Worm (Caenorhabditis elegans): ENCODE measurements around the gene scb-1.

Gene scb-1

DNA sequence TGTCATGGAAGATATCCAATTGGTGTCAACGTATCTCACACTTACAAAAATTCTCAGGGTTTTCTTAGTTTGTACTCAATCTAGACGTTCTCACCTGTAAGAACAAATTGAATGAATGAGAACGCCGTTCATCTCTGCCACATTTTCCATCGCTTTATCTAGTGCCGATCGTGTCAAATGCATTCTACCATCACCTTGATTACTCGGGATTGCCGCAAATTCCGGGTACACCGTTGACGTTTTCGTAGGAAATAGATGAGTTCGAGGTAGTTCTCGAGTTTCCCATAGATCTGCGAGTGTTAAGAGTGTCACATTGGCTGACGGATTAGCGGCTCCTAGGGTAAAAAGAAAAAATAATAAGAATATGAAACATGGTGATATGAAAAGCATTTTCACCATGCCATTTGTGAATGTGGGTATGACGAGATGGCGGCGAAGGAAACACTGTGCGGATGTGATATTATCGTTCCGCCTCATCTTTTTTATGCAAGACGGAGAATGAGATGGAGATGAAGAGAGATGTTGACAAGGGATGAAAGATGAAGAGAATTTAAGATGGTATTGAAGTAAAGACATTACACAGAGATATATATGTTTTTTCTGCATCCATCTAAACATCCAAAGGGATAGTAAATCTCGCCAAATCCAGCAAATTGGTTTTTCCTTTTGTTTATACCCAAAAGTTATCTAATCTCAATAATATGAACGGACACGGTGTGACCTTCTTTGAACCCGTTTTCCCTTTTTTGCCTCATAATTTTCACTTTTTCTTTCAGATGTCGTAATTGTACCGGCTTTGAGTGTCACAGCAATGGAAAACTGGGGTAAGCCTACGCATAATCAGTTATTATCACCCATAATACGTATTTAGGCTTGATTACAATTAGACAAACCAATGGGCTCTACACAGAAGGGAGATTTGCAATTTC is 26.1 kb downstream of the scb-1 start, which contains the start of gene lact-8:
Gene lact-8 (minus strand): TSS at position 445 of the 929 bp plus-strand sequence.
- TF ChIP-seq hmg-4 (GFP tag; optimal IDR thresholded peaks at IDR 0.05) (no peak), aly-1 (tag; optimal IDR thresholded peaks at IDR 0.05) (no peak)

DNA sequence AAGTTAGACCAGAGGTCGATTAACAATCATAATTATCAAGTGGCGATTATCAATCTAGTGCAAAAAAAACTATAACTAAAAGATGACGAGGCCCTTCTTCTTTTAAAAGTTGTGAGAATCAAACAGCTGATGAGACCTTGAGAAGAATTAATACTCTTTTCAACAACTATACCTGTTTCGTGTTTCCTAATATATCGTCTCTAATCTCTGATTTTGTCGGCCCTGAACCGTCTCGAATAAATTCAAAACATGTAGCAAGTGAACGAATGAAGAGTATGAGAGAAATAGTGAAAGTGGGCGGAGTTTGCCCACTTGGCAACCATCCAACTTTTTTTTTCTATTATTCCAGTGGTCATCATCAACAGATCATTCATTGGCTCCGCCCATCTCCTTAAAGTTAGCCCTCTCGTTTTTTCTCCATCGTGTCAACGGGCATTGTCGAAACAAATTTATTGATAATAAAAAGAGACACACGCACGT is 31.9 kb downstream of the scb-1 start, which contains the start of gene Y42A5A.1:
Gene Y42A5A.1 (plus strand): TSS at position 430 of the 480 bp plus-strand sequence.
- TF ChIP-seq tbx-11 (GFP tag; IDR thresholded peaks at IDR 0.05): no peak
- TF ChIP-seq ceh-13 (GFP tag; optimal IDR thresholded peaks at IDR 0.05): no peak
- TF ChIP-seq hnd-1 (tag; optimal IDR thresholded peaks at IDR 0.05): no peak
- TF ChIP-seq F13C5.2 (tag; optimal IDR thresholded peaks at IDR 0.05): no peak
- TF ChIP-seq ets-7 (tag; optimal IDR thresholded peaks at IDR 0.05): no peak
- no peak for TF ChIP-seq scrt-1 (GFP tag; IDR thresholded peaks at IDR 0.05)
- no peak for TF ChIP-seq tbx-37 (GFP tag; conservative IDR thresholded peaks at IDR 0.05)
- no peak for TF ChIP-seq hmbx-1 (tag; optimal IDR thresholded peaks at IDR 0.05)
- TF ChIP-seq flt-1 (GFP tag; IDR thresholded peaks at IDR 0.05): no peak
- TF ChIP-seq B0310.2 (tag; optimal IDR thresholded peaks at IDR 0.05): no peak
- TF ChIP-seq ceh-36 (tag; optimal IDR thresholded peaks at IDR 0.05): no peak
- no peak for TF ChIP-seq aly-1 (tag; optimal IDR thresholded peaks at IDR 0.05)
- TF ChIP-seq sea-1 (GFP tag; conservative IDR thresholded peaks at IDR 0.05): no peak
- TF ChIP-seq ama-1 (optimal IDR thresholded peaks at IDR 0.05): no peak
- no peak for TF ChIP-seq hmg-4 (GFP tag; optimal IDR thresholded peaks at IDR 0.05)
- TF ChIP-seq tra-4 (tag; optimal IDR thresholded peaks at IDR 0.05): no peak
- no peak for TF ChIP-seq pes-1 (GFP tag; IDR thresholded peaks at IDR 0.05)

DNA sequence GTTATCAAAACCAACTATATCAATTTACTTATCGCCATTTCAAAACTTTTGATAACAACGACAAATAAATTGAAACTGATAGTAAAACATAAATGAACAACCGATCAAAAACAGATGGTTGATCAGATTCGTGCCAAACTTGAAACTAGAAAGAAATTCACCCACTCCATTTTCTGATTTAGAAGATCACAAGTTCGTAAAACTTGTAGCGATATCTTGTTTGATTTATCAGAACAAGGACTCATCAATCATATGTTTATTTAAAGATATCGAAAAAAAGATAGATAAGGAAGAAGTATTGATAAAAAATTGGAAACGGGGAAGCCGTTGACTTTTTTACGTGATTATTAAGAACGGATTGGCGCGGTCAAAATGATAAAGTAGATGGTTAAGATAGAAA is 32.4 kb downstream of the scb-1 start:
- TF ChIP-seq sea-1 (GFP tag; conservative IDR thresholded peaks at IDR 0.05): no peak
- TF ChIP-seq hmbx-1 (tag; optimal IDR thresholded peaks at IDR 0.05): no peak
- TF ChIP-seq hnd-1 (tag; optimal IDR thresholded peaks at IDR 0.05): no peak

ce11 chrV:11083691-11084090 is 35.8 kb downstream of the scb-1 start:
- TF ChIP-seq hmg-4 (GFP tag; optimal IDR thresholded peaks at IDR 0.05) (peak; percentile 22), pes-1 (GFP tag; IDR thresholded peaks at IDR 0.05) (no peak), F13C5.2 (tag; optimal IDR thresholded peaks at IDR 0.05) (peak; percentile 35)

ce11 chrV:11082964-11083363 is 36.5 kb downstream of the scb-1 start:
- TF ChIP-seq hmg-4 (GFP tag; optimal IDR thresholded peaks at IDR 0.05) (no peak), hnd-1 (tag; optimal IDR thresholded peaks at IDR 0.05) (no peak), aly-1 (tag; optimal IDR thresholded peaks at IDR 0.05) (no peak), flt-1 (GFP tag; IDR thresholded peaks at IDR 0.05) (no peak), ceh-13 (GFP tag; optimal IDR thresholded peaks at IDR 0.05) (no peak), tbx-37 (GFP tag; conservative IDR thresholded peaks at IDR 0.05) (no peak), ceh-36 (tag; optimal IDR thresholded peaks at IDR 0.05) (no peak), tra-4 (tag; optimal IDR thresholded peaks at IDR 0.05) (no peak), B0310.2 (tag; optimal IDR thresholded peaks at IDR 0.05) (no peak), scrt-1 (GFP tag; IDR thresholded peaks at IDR 0.05) (no peak)

DNA sequence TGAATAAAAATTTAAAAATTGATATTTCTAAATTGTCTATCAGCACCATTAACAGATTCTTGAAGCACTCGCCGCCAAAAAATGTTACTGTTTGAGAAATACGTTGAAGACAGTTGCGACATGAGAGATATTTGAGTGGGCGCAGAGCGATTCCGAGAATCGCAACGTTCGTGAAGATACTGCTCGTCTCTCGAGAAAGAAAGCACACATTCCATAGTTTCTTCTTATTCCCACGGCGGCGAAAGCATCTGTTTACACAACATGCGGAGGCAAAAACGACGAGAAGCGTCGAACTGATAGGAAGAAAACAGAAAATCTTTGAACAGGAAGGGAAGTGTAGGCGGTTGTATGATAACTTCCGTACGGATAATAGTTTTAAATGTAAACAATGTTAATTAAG is 37.0 kb downstream of the scb-1 start:
- no peak for TF ChIP-seq ceh-13 (GFP tag; optimal IDR thresholded peaks at IDR 0.05)
- no peak for TF ChIP-seq scrt-1 (GFP tag; IDR thresholded peaks at IDR 0.05)
- no peak for TF ChIP-seq F13C5.2 (tag; optimal IDR thresholded peaks at IDR 0.05)
- TF ChIP-seq flt-1 (GFP tag; IDR thresholded peaks at IDR 0.05): no peak
- no peak for TF ChIP-seq aly-1 (tag; optimal IDR thresholded peaks at IDR 0.05)
- no peak for TF ChIP-seq ama-1 (optimal IDR thresholded peaks at IDR 0.05)
- no peak for TF ChIP-seq B0310.2 (tag; optimal IDR thresholded peaks at IDR 0.05)
- TF ChIP-seq ceh-36 (tag; optimal IDR thresholded peaks at IDR 0.05): no peak
- no peak for TF ChIP-seq tbx-11 (GFP tag; IDR thresholded peaks at IDR 0.05)
- TF ChIP-seq hmbx-1 (tag; optimal IDR thresholded peaks at IDR 0.05): no peak
- no peak for TF ChIP-seq sea-1 (GFP tag; conservative IDR thresholded peaks at IDR 0.05)
- TF ChIP-seq ets-7 (tag; optimal IDR thresholded peaks at IDR 0.05): no peak
- TF ChIP-seq tra-4 (tag; optimal IDR thresholded peaks at IDR 0.05): no peak
- no peak for TF ChIP-seq pes-1 (GFP tag; IDR thresholded peaks at IDR 0.05)
- TF ChIP-seq hnd-1 (tag; optimal IDR thresholded peaks at IDR 0.05): no peak
- TF ChIP-seq tbx-37 (GFP tag; conservative IDR thresholded peaks at IDR 0.05): no peak
- no peak for TF ChIP-seq hmg-4 (GFP tag; optimal IDR thresholded peaks at IDR 0.05)

ce11 chrV:11080345-11081102 is 39.0 kb downstream of the scb-1 start, which contains the start of gene act-1:
TSS of gene act-1 (plus strand) at chrV:11081052.
- TF ChIP-seq pes-1 (GFP tag; IDR thresholded peaks at IDR 0.05) (peak; percentile 10; the same call in 1 of the 2 replicates), ama-1 (optimal IDR thresholded peaks at IDR 0.05) (no peak), scrt-1 (GFP tag; IDR thresholded peaks at IDR 0.05) (no peak), hmg-4 (GFP tag; optimal IDR thresholded peaks at IDR 0.05) (peak; percentile 73), tbx-37 (GFP tag; conservative IDR thresholded peaks at IDR 0.05) (no peak), ets-7 (tag; optimal IDR thresholded peaks at IDR 0.05) (no peak), hmbx-1 (tag; optimal IDR thresholded peaks at IDR 0.05) (no peak), flt-1 (GFP tag; IDR thresholded peaks at IDR 0.05) (0 out of 2 replicates have a peak, but pooled peaks have one; percentile 37), F13C5.2 (tag; optimal IDR thresholded peaks at IDR 0.05) (peak; percentile 26), sea-1 (GFP tag; conservative IDR thresholded peaks at IDR 0.05) (no peak), ceh-13 (GFP tag; optimal IDR thresholded peaks at IDR 0.05) (no peak), tbx-11 (GFP tag; IDR thresholded peaks at IDR 0.05) (no peak), ceh-36 (tag; optimal IDR thresholded peaks at IDR 0.05) (no peak), tra-4 (tag; optimal IDR thresholded peaks at IDR 0.05) (no peak), B0310.2 (tag; optimal IDR thresholded peaks at IDR 0.05) (no peak)
